Worm (Caenorhabditis elegans) whole organism, late embryonic: ENCODE data around the gene pqm-1.

Experiments used
- ceh-48 ChIP-seq: sonication (generic microtip); optimal IDR thresholded peaks from 2 replicates; lab custom pipeline; 2016; ENCODE audit warnings: missing genetic modification characterization, inconsistent platforms, missing compliant biosample characterization
- dmd-4 ChIP-seq: sonication (generic microtip); optimal IDR thresholded peaks from 2 replicates; lab custom pipeline; 2016; ENCODE audit warnings: borderline replicate concordance, missing genetic modification characterization, missing compliant biosample characterization
- lim-6 ChIP-seq: sonication (generic microtip); optimal IDR thresholded peaks from 2 replicates; lab custom pipeline; 2016; ENCODE audit warnings: missing genetic modification characterization, missing compliant biosample characterization
- lin-11 ChIP-seq: fragments of 200-800 bp; sonication (Bioruptor generic); optimal IDR thresholded peaks from 2 replicates; lab custom pipeline; 2018; ENCODE audit warnings: mild to moderate bottlenecking, missing genetic modification characterization, missing compliant biosample characterization

DNA sequence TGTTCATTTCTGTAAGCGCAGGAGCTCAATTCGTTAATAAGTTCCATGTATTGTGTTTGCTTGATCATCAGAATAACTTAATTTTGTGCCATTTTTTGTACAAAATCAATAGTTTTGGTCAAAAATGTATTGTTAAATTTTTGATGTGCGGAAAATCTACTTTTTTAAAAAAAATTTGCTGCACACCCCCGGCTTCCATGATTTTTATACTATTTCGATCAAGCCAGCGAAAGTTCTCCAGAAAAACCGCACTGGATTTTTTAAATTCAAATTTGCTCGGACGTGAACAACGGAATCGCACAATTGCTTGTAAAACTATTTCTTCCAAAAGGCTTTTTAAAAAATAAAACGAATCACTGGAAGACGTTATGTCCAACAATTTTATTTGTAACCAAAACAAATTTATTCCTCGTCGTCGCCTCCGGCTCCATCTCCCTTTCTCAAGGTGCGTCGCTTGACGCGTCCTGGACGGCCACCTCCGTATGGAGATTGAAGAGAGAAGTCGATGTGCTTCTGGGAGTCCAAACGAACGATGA is 27.3 kb downstream of the pqm-1 start:
- TF ChIP-seq lin-11 (tag; lab: Kevin White, UChicago) (no peak), dmd-4 (tag; lab: Kevin White, UChicago) (no peak), ceh-48 (tag; lab: Kevin White, UChicago) (no peak), lim-6 (no peak)
